Worm (Caenorhabditis elegans) whole organism, late embryonic: ENCODE data around the gene gur-4.

Experiments used
- K02D7.2 ChIP-seq: sonication (generic microtip); optimal IDR thresholded peaks from 2 replicates; lab custom pipeline; 2017; ENCODE audit warnings: mild to moderate bottlenecking, missing genetic modification characterization, missing compliant biosample characterization
- K09A11.1 ChIP-seq: sonication (generic microtip); optimal IDR thresholded peaks from 2 replicates; lab custom pipeline; 2017; ENCODE audit warnings: antibody characterized with exemption, mild to moderate bottlenecking, missing genetic modification characterization, missing compliant biosample characterization; ENCODE audit not compliant: insufficient read depth
- ceh-19 ChIP-seq: fragments of 200-800 bp; sonication (Bioruptor generic); optimal IDR thresholded peaks from 2 replicates; lab custom pipeline; 2018; ENCODE audit warnings: mild to moderate bottlenecking, missing genetic modification characterization, missing compliant biosample characterization
- che-1 ChIP-seq: sonication (generic microtip); optimal IDR thresholded peaks from 2 replicates; lab custom pipeline; 2016; ENCODE audit warnings: mild to moderate bottlenecking, missing genetic modification characterization, missing compliant biosample characterization
- fkh-10 ChIP-seq: fragments of 150-350 bp; optimal IDR thresholded peaks from 2 replicates; lab custom pipeline; 2014; ENCODE audit warnings: missing biosample characterization, missing genetic modification reagents, missing genetic modification characterization
- nhr-11 ChIP-seq: fragments of 150-350 bp; optimal IDR thresholded peaks from 2 replicates; lab custom pipeline; 2014; ENCODE audit warnings: missing biosample characterization, missing genetic modification characterization
- nhr-232 ChIP-seq: sonication (generic microtip); optimal IDR thresholded peaks from 2 replicates; lab custom pipeline; 2016; ENCODE audit warnings: missing genetic modification characterization, missing compliant biosample characterization
- pax-1 ChIP-seq: fragments of 150-350 bp; optimal IDR thresholded peaks from 2 replicates; lab custom pipeline; 2014; ENCODE audit warnings: missing biosample characterization, missing genetic modification characterization
- pqm-1 ChIP-seq: sonication (generic microtip); optimal IDR thresholded peaks from 2 replicates; lab custom pipeline; 2016; ENCODE audit warnings: missing genetic modification characterization, missing compliant biosample characterization
- ref-2 ChIP-seq: sonication (generic microtip); optimal IDR thresholded peaks from 2 replicates; lab custom pipeline; 2016; ENCODE audit warnings: missing genetic modification characterization, missing compliant biosample characterization
- sox-4 ChIP-seq: sonication (generic microtip); optimal IDR thresholded peaks from 2 replicates; lab custom pipeline; 2017; ENCODE audit warnings: mild to moderate bottlenecking, missing genetic modification characterization, inconsistent platforms, missing compliant biosample characterization
- syd-9 ChIP-seq: sonication (generic microtip); optimal IDR thresholded peaks from 2 replicates; lab custom pipeline; 2016; ENCODE audit warnings: mild to moderate bottlenecking, missing genetic modification characterization, moderate library complexity, missing compliant biosample characterization
- tbx-2 ChIP-seq: sonication (generic microtip); optimal IDR thresholded peaks from 2 replicates; lab custom pipeline; 2016; ENCODE audit warnings: missing genetic modification characterization, missing compliant biosample characterization

DNA sequence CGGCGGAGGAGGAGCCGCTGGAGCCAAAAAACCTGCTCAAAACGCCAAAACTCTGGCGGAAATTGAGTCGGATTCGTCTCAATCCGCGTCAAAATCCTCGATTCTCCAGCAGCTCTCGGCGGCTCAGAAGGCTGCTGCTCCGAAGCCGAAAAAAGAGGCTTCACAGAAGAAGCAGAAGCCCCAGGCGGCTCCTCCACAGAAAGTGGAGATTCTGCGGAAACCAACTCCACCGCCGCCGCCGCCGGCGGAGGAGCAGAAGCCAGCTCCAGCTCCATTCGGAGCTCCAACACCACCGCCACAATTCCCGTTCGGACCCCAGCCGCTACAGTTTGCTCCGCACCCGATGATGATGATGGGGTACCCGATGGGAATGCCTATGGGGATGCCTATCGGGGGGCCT lies 17.6 kb upstream of the gur-4 start:
- TF ChIP-seq syd-9 (no peak), K09A11.1 (tag; lab: Kevin White, UChicago) (no peak), nhr-232 (tag; lab: Kevin White, UChicago) (no peak), pqm-1 (tag; lab: Kevin White, UChicago) (no peak), tbx-2 (tag; lab: Kevin White, UChicago) (no peak), fkh-10 (GFP tag; lab: Kevin White, UChicago) (no peak), che-1 (tag; lab: Kevin White, UChicago) (no peak), ref-2 (tag; lab: Kevin White, UChicago) (no peak), ceh-19 (GFP tag; lab: Kevin White, UChicago) (no peak), pax-1 (no peak), sox-4 (no peak), K02D7.2 (tag; lab: Kevin White, UChicago) (no peak), nhr-11 (tag; lab: Kevin White, UChicago) (no peak)
